Fruit fly (Drosophila melanogaster): ENCODE measurements around the gene CG32603.

DNA sequence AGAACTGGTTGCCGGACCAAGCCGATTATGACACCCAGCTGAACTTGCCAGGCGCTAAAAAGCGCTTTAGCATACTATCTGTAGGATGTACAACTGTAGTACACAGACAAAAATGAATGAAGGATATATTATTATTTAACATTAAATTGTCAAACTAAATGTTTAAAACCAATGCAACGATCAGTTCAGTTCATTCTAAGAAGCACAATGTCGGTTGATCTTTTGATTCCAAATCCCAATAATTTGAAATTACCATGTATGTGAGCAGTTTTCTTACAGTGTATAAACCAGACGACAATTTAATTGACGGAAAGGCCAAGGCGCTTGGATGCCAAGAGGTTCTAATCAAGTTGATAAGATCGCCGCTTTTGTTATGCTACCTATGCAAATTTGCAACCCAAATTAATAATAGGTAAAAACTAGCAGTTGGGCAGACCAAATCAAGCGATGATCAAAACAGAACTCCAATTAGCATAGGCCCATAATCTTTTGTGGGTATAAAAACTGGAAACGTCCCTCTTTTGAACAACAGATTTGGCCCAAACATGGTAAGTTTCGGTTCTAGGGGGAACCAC lies 15.2 kb upstream of the CG32603 start, which contains the start of gene CG12480:
- TF ChIP-seq CG8478 (optimal IDR thresholded peaks at IDR 0.05) (no peak), CTCF (optimal IDR thresholded peaks at IDR 0.05) (no peak)

All from S2 (cell line).